Fruit fly (Drosophila melanogaster) whole organism, prepupa: ENCODE data around the gene CG8851.

ENCODE experiments used
- CG10669 ChIP-seq: fragments of 200-800 bp; sonication (Bioruptor generic); optimal IDR thresholded peaks from 3 replicates; lab custom pipeline; 2018; ENCODE audit warnings: missing biosample characterization, mild to moderate bottlenecking, missing genetic modification characterization, moderate library complexity
- CG11902 ChIP-seq: fragments of 200-800 bp; sonication (Bioruptor generic); optimal IDR thresholded peaks from 3 replicates; lab custom pipeline; 2016; ENCODE audit warnings: missing biosample characterization, missing genetic modification characterization
- CG3032 ChIP-seq: fragments of 200-800 bp; optimal IDR thresholded peaks from 2 replicates; lab custom pipeline; 2019; ENCODE audit warnings: missing biosample characterization, mild to moderate bottlenecking, missing genetic modification characterization, moderate library complexity
- CG3919 ChIP-seq: fragments of 200-800 bp; sonication (Bioruptor generic); optimal IDR thresholded peaks from 3 replicates; lab custom pipeline; 2016; ENCODE audit warnings: missing biosample characterization, missing genetic modification characterization
- Hr38 ChIP-seq: sonication (Bioruptor generic); optimal IDR thresholded peaks from 2 replicates; lab custom pipeline; 2016; ENCODE audit warnings: missing biosample characterization, missing genetic modification characterization
- Hr39 ChIP-seq: fragments of 200-800 bp; sonication (Bioruptor generic); optimal IDR thresholded peaks from 2 replicates; lab custom pipeline; 2016; ENCODE audit warnings: missing biosample characterization, missing genetic modification characterization
- Met ChIP-seq: fragments of 200-800 bp; sonication (Bioruptor generic); optimal IDR thresholded peaks from 3 replicates; lab custom pipeline; 2016; ENCODE audit warnings: missing biosample characterization, missing genetic modification characterization
- Smox ChIP-seq: fragments of 200-800 bp; sonication (Bioruptor generic); optimal IDR thresholded peaks from 3 replicates; lab custom pipeline; 2016; ENCODE audit warnings: missing biosample characterization, missing genetic modification characterization
- dac ChIP-seq: fragments of 200-800 bp; sonication (Bioruptor generic); optimal IDR thresholded peaks from 2 replicates; lab custom pipeline; 2017; ENCODE audit warnings: missing biosample characterization, mild to moderate bottlenecking, missing genetic modification characterization
- dsx ChIP-seq: fragments of 200-800 bp; optimal IDR thresholded peaks from 3 replicates; lab custom pipeline; 2019; ENCODE audit warnings: missing biosample characterization, mild to moderate bottlenecking, missing genetic modification characterization, moderate library complexity; ENCODE audit not compliant: poor library complexity, severe bottlenecking
- salr ChIP-seq, 2 experiments: fragments of 200-800 bp; sonication (Bioruptor generic); optimal IDR thresholded peaks; 3 replicates each; lab custom pipeline; 2016 to 2018; ENCODE audit warnings: missing biosample characterization in 2 of 2, missing genetic modification characterization in 2 of 2, mild to moderate bottlenecking in 1 of 2
- spab ChIP-seq: fragments of 200-800 bp; sonication (Bioruptor generic); optimal IDR thresholded peaks from 2 replicates; lab custom pipeline; 2017; ENCODE audit warnings: missing biosample characterization, mild to moderate bottlenecking, missing genetic modification characterization, missing genetic modification reagents

DNA sequence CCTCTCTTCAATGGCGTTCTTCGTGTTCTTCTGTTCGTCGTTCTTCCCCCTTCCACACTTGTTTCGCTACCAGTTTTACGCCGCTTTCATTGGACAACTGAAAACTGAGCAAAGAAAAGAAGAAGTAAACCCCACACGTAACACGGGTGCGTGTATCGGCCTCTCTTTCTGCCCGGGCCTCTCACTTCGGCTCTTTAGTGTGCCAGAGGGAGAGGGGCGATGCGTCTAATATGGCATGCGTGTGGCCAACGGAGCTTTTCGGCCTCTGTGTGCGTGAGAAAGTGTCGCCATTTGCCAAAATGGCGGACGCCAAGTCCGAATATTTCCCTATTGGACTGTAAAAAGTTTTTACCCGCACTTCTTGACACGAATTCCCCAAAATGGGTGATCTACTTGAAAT is 20.5 kb downstream of the CG8851 start:
- no peak for TF ChIP-seq Met
- TF ChIP-seq Hr38 (GFP tag; lab: Kevin White, UChicago): no peak
- TF ChIP-seq Smox (GFP tag; lab: Kevin White, UChicago): no peak
- TF ChIP-seq salr (GFP tag; optimal IDR thresholded peaks at IDR 0.05; lab: Kevin White, UChicago): no peak
- no peak for TF ChIP-seq dac (GFP tag; lab: Kevin White, UChicago)
- TF ChIP-seq Hr39 (GFP tag; lab: Kevin White, UChicago): no peak
- TF ChIP-seq CG3032: no peak
- TF ChIP-seq dsx (GFP tag; lab: Kevin White, UChicago): no peak
- TF ChIP-seq CG10669 (GFP tag; lab: Kevin White, UChicago): no peak
- TF ChIP-seq CG11902 (GFP tag; lab: Kevin White, UChicago): no peak
- TF ChIP-seq CG3919: no peak
- no peak for TF ChIP-seq spab (GFP tag; lab: Kevin White, UChicago)
